Worm (Caenorhabditis elegans): Measurements from ENCODE around the gene K11G9.5.

Gene K11G9.5

ce11 chrV:6731594-6731993 lies 43.3 kb upstream of the K11G9.5 start, which contains the start of gene grl-9:
Gene grl-9, minus strand, starts transcription at chrV:6731694.
- TF ChIP-seq efl-1 (optimal IDR thresholded peaks at IDR 0.05) (no peak), efl-1 (GFP tag; optimal IDR thresholded peaks at IDR 0.05 in 1 of 2) (peak in 1 of 2 experiments; percentile 53), blmp-1 (tag; optimal IDR thresholded peaks at IDR 0.05) (peak; percentile 24), elt-3 (tag; optimal IDR thresholded peaks at IDR 0.05) (peak in 1 of 6 experiments; percentile 3), nhr-12 (tag; optimal IDR thresholded peaks at IDR 0.05) (no peak)

DNA sequence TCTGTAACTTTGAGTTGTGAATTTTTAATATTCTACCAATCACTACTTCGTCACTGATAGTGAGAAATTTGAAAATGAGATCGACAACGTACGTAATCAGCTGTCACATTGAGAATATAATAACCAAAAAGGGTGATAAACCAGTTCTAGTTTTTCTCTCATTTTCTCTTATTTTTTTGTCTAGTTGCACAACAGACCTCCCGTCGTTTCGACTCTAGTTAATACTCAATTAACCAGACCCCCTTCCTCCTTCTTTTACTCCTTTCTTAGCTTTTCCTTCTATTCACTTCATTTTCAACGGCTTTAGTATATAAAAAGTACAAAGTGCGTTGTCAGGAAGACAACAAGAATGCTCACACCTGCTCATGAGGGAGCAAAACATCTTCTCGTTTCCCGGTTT lies 38.9 kb upstream of the K11G9.5 start, which contains the start of gene ZC487.1:
ZC487.1 (plus strand) TSS at position 301 of the 400 bp plus-strand sequence.
- no peak for TF ChIP-seq mdl-1 (tag; optimal IDR thresholded peaks at IDR 0.05)
- no peak for TF ChIP-seq fkh-4 (tag; optimal IDR thresholded peaks at IDR 0.05; ENCODE audit: borderline replicate concordance)
- no peak for TF ChIP-seq hpl-2 (GFP tag; optimal IDR thresholded peaks at IDR 0.05)

DNA sequence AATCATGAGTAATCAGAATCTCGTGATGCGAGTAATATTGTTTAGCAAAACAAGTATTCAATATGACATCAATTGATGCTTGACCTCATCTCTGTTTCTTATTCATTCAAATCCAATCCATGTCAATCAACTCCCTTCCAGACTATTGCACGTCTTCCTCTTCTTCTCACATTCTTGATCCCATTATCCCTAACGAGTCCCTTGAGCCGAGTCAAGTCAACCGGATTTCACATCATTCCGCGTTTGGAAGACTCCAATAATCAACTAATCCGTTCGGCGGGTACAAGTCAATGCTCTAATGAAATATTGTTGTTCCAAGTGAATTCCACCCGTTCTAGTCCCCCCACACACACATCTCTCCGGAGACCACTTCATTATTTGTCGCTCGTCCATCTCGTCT lies 38.0 kb upstream of the K11G9.5 start:
- peak; percentile 15 for TF ChIP-seq egl-13 (tag; optimal IDR thresholded peaks at IDR 0.05)
- no peak for TF ChIP-seq swsn-7 (tag; optimal IDR thresholded peaks at IDR 0.05)
- no peak for TF ChIP-seq unc-86 (tag; optimal IDR thresholded peaks at IDR 0.05)
- peak; percentile 85 for TF ChIP-seq dsc-1 (tag; optimal IDR thresholded peaks at IDR 0.05)
- TF ChIP-seq lin-14 (GFP tag; optimal IDR thresholded peaks at IDR 0.05), result peak; percentile 52
- peak; percentile 4 for TF ChIP-seq fkh-8 (tag; optimal IDR thresholded peaks at IDR 0.05)
- TF ChIP-seq efl-1 (optimal IDR thresholded peaks at IDR 0.05), result no peak
- TF ChIP-seq efl-1 (GFP tag; optimal IDR thresholded peaks at IDR 0.05 in 1 of 2), result peak in 1 of 2 experiments; percentile 59

DNA sequence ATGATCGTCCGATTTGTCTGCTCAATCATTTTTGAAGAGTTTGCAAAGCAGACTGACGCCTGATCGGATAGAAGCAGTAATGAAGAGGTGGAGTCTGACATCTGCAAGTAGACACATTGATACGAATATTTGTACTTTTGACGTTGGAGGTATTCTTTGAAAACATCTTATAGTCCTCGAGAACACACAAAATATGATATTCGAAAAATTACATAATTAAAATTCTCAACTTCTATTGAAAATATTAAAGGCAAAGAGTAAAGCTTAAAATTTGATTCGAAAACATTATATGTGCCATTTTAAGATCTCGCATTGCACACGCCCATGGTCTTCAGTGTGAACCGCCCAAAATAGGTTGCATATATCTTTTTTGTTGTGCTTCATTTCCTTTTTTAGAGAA lies 34.1 kb upstream of the K11G9.5 start, which contains the start of gene ZC487.2:
ZC487.2 (minus strand) TSS at position 101 of the 400 bp plus-strand sequence.
- no peak for TF ChIP-seq nhr-76 (tag; optimal IDR thresholded peaks at IDR 0.05)
- TF ChIP-seq elt-3 (tag; optimal IDR thresholded peaks at IDR 0.05), result no peak
- no peak for TF ChIP-seq nhr-85 (tag)
- TF ChIP-seq ceh-8 (GFP tag; optimal IDR thresholded peaks at IDR 0.05), result no peak
- TF ChIP-seq grh-1 (GFP tag; IDR thresholded peaks at IDR 0.05), result no peak
- TF ChIP-seq lir-3 (tag; optimal IDR thresholded peaks at IDR 0.05; ENCODE audit: poor library complexity), result no peak
- no peak for TF ChIP-seq egl-13 (tag; optimal IDR thresholded peaks at IDR 0.05)
- TF ChIP-seq nhr-19 (GFP tag; conservative IDR thresholded peaks at IDR 0.05), result no peak
- TF ChIP-seq dsc-1 (tag; optimal IDR thresholded peaks at IDR 0.05), result no peak
- no peak for TF ChIP-seq elt-2 (tag; optimal IDR thresholded peaks at IDR 0.05)
- TF ChIP-seq pax-3 (tag; optimal IDR thresholded peaks at IDR 0.05), result no peak
- TF ChIP-seq unc-62 (GFP tag; optimal IDR thresholded peaks at IDR 0.05), result no peak

ce11 chrV:6718232-6718631 lies 29.9 kb upstream of the K11G9.5 start, which contains the start of gene srg-30:
Gene srg-30, minus strand, starts transcription at chrV:6718332.
- TF ChIP-seq mdl-1 (tag; optimal IDR thresholded peaks at IDR 0.05) (no peak), swsn-7 (tag; optimal IDR thresholded peaks at IDR 0.05) (no peak), ceh-90 (tag; optimal IDR thresholded peaks at IDR 0.05) (no peak), unc-62 (GFP tag; optimal IDR thresholded peaks at IDR 0.05) (no peak), nhr-11 (tag; optimal IDR thresholded peaks at IDR 0.05) (no peak), lin-13 (GFP tag; optimal IDR thresholded peaks at IDR 0.05) (no peak), dsc-1 (tag; optimal IDR thresholded peaks at IDR 0.05) (no peak), sox-4 (tag; optimal IDR thresholded peaks at IDR 0.05) (no peak)

DNA sequence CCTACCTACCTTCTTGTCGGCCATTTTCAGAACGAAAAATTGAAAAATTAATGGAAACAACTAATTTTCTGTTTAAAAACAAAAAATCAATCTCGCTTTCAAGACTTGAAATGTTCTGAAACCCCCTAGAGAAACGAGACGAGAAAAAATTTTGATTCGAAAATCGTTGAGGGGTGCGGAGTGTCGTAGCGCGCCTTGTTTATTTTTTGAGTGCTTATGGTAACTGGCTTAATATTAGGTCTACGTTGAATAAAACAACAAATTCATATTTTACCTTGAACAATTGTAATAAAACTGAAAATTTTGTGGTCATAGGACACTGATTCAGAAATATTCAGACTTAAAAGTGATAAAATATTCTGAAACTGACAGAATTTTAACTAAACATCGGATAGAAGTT lies 22.2 kb upstream of the K11G9.5 start, which contains the start of gene sna-1:
sna-1 (minus strand) TSS at position 218 of the 400 bp plus-strand sequence.
- TF ChIP-seq lin-15B (tag; optimal IDR thresholded peaks at IDR 0.05) (peak; percentile 20), lin-35 (GFP tag; optimal IDR thresholded peaks at IDR 0.05) (peak in 1 of 2 experiments; percentile 33), dpl-1 (GFP tag; optimal IDR thresholded peaks at IDR 0.05) (peak in 1 of 3 experiments; percentile 24), lsy-2 (tag; optimal IDR thresholded peaks at IDR 0.05) (peak in 1 of 2 experiments; percentile 44), snu-23 (GFP tag; optimal IDR thresholded peaks at IDR 0.05) (peak; percentile 7), fkh-10 (GFP tag; optimal IDR thresholded peaks at IDR 0.05) (no peak), fos-1 (tag; optimal IDR thresholded peaks at IDR 0.05) (no peak), efl-1 (optimal IDR thresholded peaks at IDR 0.05) (peak in 1 of 2 experiments; percentile 6), efl-1 (GFP tag; optimal IDR thresholded peaks at IDR 0.05 in 1 of 2) (peak; percentile 4 to 66), lir-3 (tag; optimal IDR thresholded peaks at IDR 0.05; ENCODE audit: poor library complexity) (no peak), aha-1 (tag; optimal IDR thresholded peaks at IDR 0.05) (no peak), hlh-4 (tag; optimal IDR thresholded peaks at IDR 0.05) (no peak), xbp-1 (tag; optimal IDR thresholded peaks at IDR 0.05) (no peak)
